Worm (Caenorhabditis elegans) whole organism, young adult: ENCODE data around the gene F40E10.5.

Experiments
- C17E4.6 ChIP-seq: fragments of 200-800 bp; sonication (Bioruptor generic); IDR thresholded peaks from 2 replicates; pipeline ENCODE4 v1.3.6; 2022; ENCODE audit warnings: missing genetic modification reagents, missing genetic modification characterization, missing compliant biosample characterization
- F22D6.2 ChIP-seq: sonication (generic microtip); optimal IDR thresholded peaks from 2 replicates; lab custom pipeline; 2016; ENCODE audit warnings: mild to moderate bottlenecking, missing genetic modification characterization, missing compliant biosample characterization
- F55B11.4 ChIP-seq: sonication (generic microtip); optimal IDR thresholded peaks from 2 replicates; lab custom pipeline; 2016; ENCODE audit warnings: missing compliant biosample characterization, missing genetic modification characterization, borderline replicate concordance; ENCODE audit not compliant: insufficient read depth
- T26A5.8 ChIP-seq: sonication (generic microtip); optimal IDR thresholded peaks from 2 replicates; lab custom pipeline; 2016; ENCODE audit warnings: missing genetic modification characterization, missing compliant biosample characterization
- Y53F4B.3 ChIP-seq: fragments of 200-800 bp; sonication (Bioruptor generic); IDR thresholded peaks from 2 replicates; pipeline ENCODE4 v1.3.6; 2022; ENCODE audit warnings: missing genetic modification reagents, missing genetic modification characterization, missing compliant biosample characterization
- Y53G8AR.9 ChIP-seq: fragments of 200-800 bp; sonication (Bioruptor generic); conservative IDR thresholded peaks from 2 replicates; pipeline ENCODE4 v1.3.6; 2022; ENCODE audit warnings: missing genetic modification reagents, missing genetic modification characterization, missing compliant biosample characterization
- Y67H2A.10 ChIP-seq: fragments of 200-800 bp; sonication (Bioruptor generic); conservative IDR thresholded peaks from 2 replicates; pipeline ENCODE4 v1.3.6; 2022; ENCODE audit warnings: missing genetic modification reagents, missing genetic modification characterization, missing compliant biosample characterization
- ZK185.1 ChIP-seq: sonication (generic microtip); optimal IDR thresholded peaks from 2 replicates; lab custom pipeline; 2016; ENCODE audit warnings: mild to moderate bottlenecking, missing genetic modification characterization, missing compliant biosample characterization; ENCODE audit not compliant: poor library complexity, severe bottlenecking
- akir-1 ChIP-seq: fragments of 200-800 bp; sonication (Bioruptor generic); optimal IDR thresholded peaks from 2 replicates; lab custom pipeline; 2018; ENCODE audit warnings: mild to moderate bottlenecking, missing genetic modification characterization, moderate library complexity, missing compliant biosample characterization
- ama-1 ChIP-seq, 3 experiments: fragments of 150-350 bp in 1 of 3; sonication (generic microtip) in 2 of 3; optimal IDR thresholded peaks; 2 replicates each; lab custom pipeline; 2014 to 2018; ENCODE audit warnings: missing biosample characterization in 2 of 3, missing genetic modification characterization in 2 of 3, missing genetic modification reagents in 2 of 3
- aptf-3 ChIP-seq: fragments of 200-800 bp; sonication (Bioruptor generic); IDR thresholded peaks from 2 replicates; pipeline ENCODE4 v1.3.6; 2022; ENCODE audit warnings: missing genetic modification characterization, missing compliant biosample characterization
- attf-6 ChIP-seq: fragments of 200-800 bp; sonication (Bioruptor generic); IDR thresholded peaks from 2 replicates; pipeline ENCODE4 v1.3.6; 2022; ENCODE audit warnings: missing genetic modification reagents, missing genetic modification characterization, missing compliant biosample characterization
- bed-1 ChIP-seq: fragments of 200-800 bp; sonication (Bioruptor generic); IDR thresholded peaks from 2 replicates; pipeline ENCODE4 v1.3.6; 2022; ENCODE audit warnings: missing genetic modification reagents, missing genetic modification characterization, missing compliant biosample characterization
- cebp-1 ChIP-seq, 2 experiments: fragments of 200-800 bp in 1 of 2; sonication (Bioruptor generic) in 1 of 2; sonication (generic microtip) in 1 of 2; IDR thresholded peaks in 1 of 2; optimal IDR thresholded peaks in 1 of 2; 2 replicates each; pipeline versions ENCODE4 v1.3.6 to Lab custom; 2017 to 2022; ENCODE audit warnings: missing compliant biosample characterization in 2 of 2, missing genetic modification characterization in 2 of 2, mild to moderate bottlenecking in 1 of 2, missing genetic modification reagents in 1 of 2, moderate library complexity in 1 of 2
- ceh-100 ChIP-seq: fragments of 200-800 bp; sonication (Bioruptor generic); IDR thresholded peaks from 2 replicates; pipeline ENCODE4 v1.3.6; 2022; ENCODE audit warnings: missing genetic modification reagents, missing genetic modification characterization, missing compliant biosample characterization
- ceh-27 ChIP-seq: fragments of 200-800 bp; sonication (Bioruptor generic); optimal IDR thresholded peaks from 2 replicates; lab custom pipeline; 2018; ENCODE audit warnings: mild to moderate bottlenecking, missing genetic modification characterization, moderate library complexity, missing compliant biosample characterization
- ceh-58 ChIP-seq: fragments of 200-800 bp; sonication (Bioruptor generic); IDR thresholded peaks from 2 replicates; pipeline ENCODE4 v1.3.6; 2022; ENCODE audit warnings: missing genetic modification characterization, missing compliant biosample characterization
- dox-1 ChIP-seq: fragments of 200-800 bp; sonication (Bioruptor generic); IDR thresholded peaks from 2 replicates; pipeline ENCODE4 v1.3.6; 2022; ENCODE audit warnings: missing genetic modification reagents, missing genetic modification characterization, missing compliant biosample characterization
- egl-18 ChIP-seq: fragments of 200-800 bp; sonication (Bioruptor generic); IDR thresholded peaks from 2 replicates; pipeline ENCODE4 v1.3.6; 2022; ENCODE audit warnings: missing genetic modification reagents, missing genetic modification characterization, missing compliant biosample characterization
- egl-44 ChIP-seq: fragments of 200-800 bp; sonication (Bioruptor generic); IDR thresholded peaks from 2 replicates; pipeline ENCODE4 v1.3.6; 2022; ENCODE audit warnings: missing genetic modification reagents, missing genetic modification characterization, missing compliant biosample characterization
- ets-4 ChIP-seq: fragments of 200-800 bp; sonication (Bioruptor generic); optimal IDR thresholded peaks from 2 replicates; lab custom pipeline; 2018; ENCODE audit warnings: mild to moderate bottlenecking, missing genetic modification characterization, missing compliant biosample characterization
- gei-17 ChIP-seq: fragments of 200-800 bp; sonication (Bioruptor generic); optimal IDR thresholded peaks from 2 replicates; lab custom pipeline; 2018; ENCODE audit warnings: mild to moderate bottlenecking, missing genetic modification characterization, missing compliant biosample characterization
- hmg-20 ChIP-seq: fragments of 200-800 bp; sonication (Bioruptor generic); IDR thresholded peaks from 2 replicates; pipeline ENCODE4 v1.3.6; 2022; ENCODE audit warnings: missing genetic modification reagents, missing genetic modification characterization, missing compliant biosample characterization
- lag-1 ChIP-seq: fragments of 200-800 bp; sonication (Bioruptor generic); IDR thresholded peaks from 2 replicates; pipeline ENCODE4 v1.3.6; 2022; ENCODE audit warnings: missing genetic modification reagents, missing genetic modification characterization, missing compliant biosample characterization
- let-607 ChIP-seq, 2 experiments: fragments of 200-800 bp in 1 of 2; sonication (Bioruptor generic) in 1 of 2; sonication (generic microtip) in 1 of 2; optimal IDR thresholded peaks; 2 replicates each; lab custom pipeline; 2016 to 2018; ENCODE audit warnings: mild to moderate bottlenecking in 2 of 2, missing compliant biosample characterization in 2 of 2, missing genetic modification characterization in 2 of 2, moderate library complexity in 2 of 2, missing genotype in 1 of 2
- lin-40 ChIP-seq: sonication (generic microtip); optimal IDR thresholded peaks from 2 replicates; lab custom pipeline; 2016; ENCODE audit warnings: missing genetic modification characterization, mild to moderate bottlenecking, missing compliant biosample characterization, missing genotype, missing genetic modification reagents
- lin-54 ChIP-seq: fragments of 200-800 bp; sonication (Bioruptor generic); optimal IDR thresholded peaks from 2 replicates; lab custom pipeline; 2018; ENCODE audit warnings: mild to moderate bottlenecking, missing genetic modification characterization, missing compliant biosample characterization
- lsl-1 ChIP-seq: fragments of 200-800 bp; sonication (Bioruptor generic); optimal IDR thresholded peaks from 2 replicates; lab custom pipeline; 2018; ENCODE audit warnings: mild to moderate bottlenecking, missing genetic modification characterization, moderate library complexity, missing compliant biosample characterization
- lsy-27 ChIP-seq: sonication (generic microtip); optimal IDR thresholded peaks from 2 replicates; lab custom pipeline; 2017; ENCODE audit warnings: missing genetic modification characterization, mild to moderate bottlenecking, missing compliant biosample characterization, antibody characterized with exemption, missing genotype, borderline replicate concordance; ENCODE audit not compliant: insufficient read depth
- mes-4 ChIP-seq: sonication (generic microtip); optimal IDR thresholded peaks from 2 replicates; lab custom pipeline; 2016; ENCODE audit warnings: missing genotype, missing genetic modification characterization, missing compliant biosample characterization
- nfyb-1 ChIP-seq: fragments of 200-800 bp; sonication (Bioruptor generic); IDR thresholded peaks from 2 replicates; pipeline ENCODE4 v1.3.6; 2022; ENCODE audit warnings: missing genetic modification reagents, missing genetic modification characterization, missing compliant biosample characterization
- nhr-120 ChIP-seq: fragments of 200-800 bp; sonication (Bioruptor generic); IDR thresholded peaks from 2 replicates; pipeline ENCODE4 v1.3.6; 2022; ENCODE audit warnings: missing genetic modification characterization, missing compliant biosample characterization
- nhr-27 ChIP-seq: fragments of 200-800 bp; sonication (Bioruptor generic); optimal IDR thresholded peaks from 2 replicates; lab custom pipeline; 2018; ENCODE audit warnings: mild to moderate bottlenecking, missing genetic modification characterization, moderate library complexity, missing compliant biosample characterization
- pha-4 ChIP-seq: fragments of 150-350 bp; sonication (generic microtip); optimal IDR thresholded peaks from 2 replicates; lab custom pipeline; 2014; ENCODE audit warnings: missing biosample characterization, missing genetic modification reagents, missing genetic modification characterization
- rec-8 ChIP-seq, 2 experiments: sonication (generic microtip); optimal IDR thresholded peaks; 2 replicates each; lab custom pipeline; 2016; ENCODE audit warnings: mild to moderate bottlenecking in 2 of 2, missing genetic modification characterization in 2 of 2, missing genetic modification reagents in 2 of 2, missing genotype in 2 of 2, missing biosample characterization in 1 of 2, missing compliant biosample characterization in 1 of 2, moderate library complexity in 1 of 2
- sdz-38 ChIP-seq: sonication (generic microtip); optimal IDR thresholded peaks from 2 replicates; lab custom pipeline; 2016; ENCODE audit warnings: missing genotype, missing genetic modification characterization, missing compliant biosample characterization
- sea-2 ChIP-seq: fragments of 200-800 bp; sonication (Bioruptor generic); IDR thresholded peaks from 2 replicates; pipeline ENCODE4 v1.3.6; 2022; ENCODE audit warnings: missing genetic modification characterization, missing compliant biosample characterization
- snpc-1.3 ChIP-seq: sonication (generic microtip); optimal IDR thresholded peaks from 2 replicates; lab custom pipeline; 2017; ENCODE audit warnings: missing genetic modification characterization, mild to moderate bottlenecking, missing compliant biosample characterization, antibody characterized with exemption, moderate library complexity, missing genotype, missing genetic modification reagents; ENCODE audit not compliant: insufficient read depth
- snpc-3.4 ChIP-seq: sonication (generic microtip); optimal IDR thresholded peaks from 2 replicates; lab custom pipeline; 2017; ENCODE audit warnings: missing genetic modification characterization, mild to moderate bottlenecking, missing compliant biosample characterization, antibody characterized with exemption, moderate library complexity, missing genotype, missing genetic modification reagents
- unc-130 ChIP-seq: sonication (generic microtip); optimal IDR thresholded peaks from 2 replicates; lab custom pipeline; 2016; ENCODE audit warnings: missing genetic modification reagents, missing genetic modification characterization, missing compliant biosample characterization
- xnd-1 ChIP-seq: sonication (generic microtip); optimal IDR thresholded peaks from 2 replicates; lab custom pipeline; 2016; ENCODE audit warnings: missing genotype, missing genetic modification reagents, missing genetic modification characterization, missing compliant biosample characterization
- ztf-18 ChIP-seq: sonication (generic microtip); optimal IDR thresholded peaks from 2 replicates; lab custom pipeline; 2016; ENCODE audit warnings: missing genotype, mild to moderate bottlenecking, missing genetic modification characterization, missing compliant biosample characterization
- ztf-25 ChIP-seq: fragments of 200-800 bp; sonication (Bioruptor generic); IDR thresholded peaks from 2 replicates; pipeline ENCODE4 v1.3.6; 2022; ENCODE audit warnings: missing genetic modification reagents, missing genetic modification characterization, missing compliant biosample characterization
- ztf-26 ChIP-seq: sonication (generic microtip); optimal IDR thresholded peaks from 2 replicates; lab custom pipeline; 2017; ENCODE audit warnings: missing genetic modification characterization, missing compliant biosample characterization
- ztf-28 ChIP-seq: fragments of 200-800 bp; sonication (Bioruptor generic); IDR thresholded peaks from 2 replicates; pipeline ENCODE4 v1.3.6; 2022; ENCODE audit warnings: missing genetic modification reagents, missing genetic modification characterization, missing compliant biosample characterization
- ztf-6 ChIP-seq: fragments of 200-800 bp; sonication (Bioruptor generic); IDR thresholded peaks from 2 replicates; pipeline ENCODE4 v1.3.6; 2022; ENCODE audit warnings: missing genetic modification reagents, missing genetic modification characterization, missing compliant biosample characterization

Gene F40E10.5

ce11 chrX:14708176-14708642 lies 6.6 kb downstream of the F40E10.5 start:
- peak; percentile 11 for TF ChIP-seq ets-4 (GFP tag; lab: Kevin White, UChicago)
- no peak for TF ChIP-seq snpc-1.3 (tag; lab: Kevin White, UChicago)
- TF ChIP-seq F55B11.4 (tag; lab: Kevin White, UChicago): no peak
- TF ChIP-seq unc-130 (GFP tag; lab: Kevin White, UChicago): no peak
- TF ChIP-seq gei-17: peak; percentile 82
- TF ChIP-seq cebp-1 (GFP tag; IDR thresholded peaks at IDR 0.05; lab: Robert Waterston, UW): peak; percentile 68
- peak; percentile 90 for TF ChIP-seq cebp-1 (tag; optimal IDR thresholded peaks at IDR 0.05; lab: Kevin White, UChicago)
- TF ChIP-seq lsl-1 (GFP tag; lab: Kevin White, UChicago): no peak
- no peak for TF ChIP-seq mes-4 (tag; lab: Kevin White, UChicago)
- TF ChIP-seq ztf-6 (GFP tag; lab: Robert Waterston, UW): no peak
- no peak for TF ChIP-seq akir-1 (GFP tag; lab: Kevin White, UChicago)
- peak; percentile 53 for TF ChIP-seq ZK185.1 (tag; lab: Kevin White, UChicago)
- no peak for TF ChIP-seq ceh-58 (GFP tag; lab: Robert Waterston, UW)
- TF ChIP-seq pha-4 (tag; lab: Kevin White, UChicago): no peak
- TF ChIP-seq lsy-27 (tag; lab: Kevin White, UChicago): no peak
- TF ChIP-seq snpc-3.4 (tag; lab: Kevin White, UChicago): no peak
- peak; percentile 95 for TF ChIP-seq lin-40 (tag; lab: Kevin White, UChicago)
- TF ChIP-seq F22D6.2: peak; percentile 44
- peak; percentile 3 for TF ChIP-seq nhr-27 (tag; lab: Kevin White, UChicago)
- no peak for TF ChIP-seq sea-2
- peak; percentile 65; the same call in 1 of the 2 replicates for TF ChIP-seq egl-18 (GFP tag; lab: Robert Waterston, UW)
- TF ChIP-seq attf-6: no peak
- TF ChIP-seq Y53F4B.3 (GFP tag; lab: Robert Waterston, UW): no peak
- TF ChIP-seq nhr-120 (GFP tag; lab: Robert Waterston, UW): no peak
- TF ChIP-seq rec-8 (tag; optimal IDR thresholded peaks at IDR 0.05; lab: Kevin White, UChicago): no peak
- peak; percentile 62 for TF ChIP-seq ztf-18 (tag; lab: Kevin White, UChicago)
- no peak for TF ChIP-seq ama-1 (optimal IDR thresholded peaks at IDR 0.05; lab: Kevin White, UChicago)
- no peak for TF ChIP-seq ama-1 (GFP tag; optimal IDR thresholded peaks at IDR 0.05; lab: Kevin White, UChicago)
- no peak for TF ChIP-seq hmg-20
- TF ChIP-seq dox-1 (GFP tag; lab: Robert Waterston, UW): peak; percentile 93
- peak; percentile 55 for TF ChIP-seq lin-54
- TF ChIP-seq xnd-1 (tag; lab: Kevin White, UChicago): no peak
- no peak for TF ChIP-seq sdz-38 (tag; lab: Kevin White, UChicago)
- no peak for TF ChIP-seq ztf-28 (GFP tag; lab: Robert Waterston, UW)
- peak; percentile 91 for TF ChIP-seq nfyb-1 (GFP tag; lab: Robert Waterston, UW)
- no peak for TF ChIP-seq lag-1
- peak; percentile 52; the same call in 1 of the 2 replicates for TF ChIP-seq ceh-100
- TF ChIP-seq C17E4.6 (GFP tag; lab: Robert Waterston, UW): no peak
- peak; percentile 92 for TF ChIP-seq ceh-27 (GFP tag; lab: Kevin White, UChicago)
- no peak for TF ChIP-seq ztf-25 (GFP tag; lab: Robert Waterston, UW)
- peak; percentile 33 to 71 for TF ChIP-seq let-607 (tag; optimal IDR thresholded peaks at IDR 0.05; lab: Kevin White, UChicago)
- no peak for TF ChIP-seq T26A5.8 (tag; lab: Kevin White, UChicago)
- TF ChIP-seq Y67H2A.10 (GFP tag; lab: Robert Waterston, UW): no peak
- peak; percentile 92 for TF ChIP-seq ztf-26 (tag; lab: Kevin White, UChicago)
- TF ChIP-seq egl-44 (GFP tag; lab: Robert Waterston, UW): peak; percentile 62; the same call in 1 of the 2 replicates
- no peak for TF ChIP-seq bed-1 (GFP tag; lab: Robert Waterston, UW)
- TF ChIP-seq aptf-3 (GFP tag; lab: Robert Waterston, UW): 0 out of 2 replicates have a peak, but pooled peaks have one; percentile 40
- 0 out of 2 replicates have a peak, but pooled peaks have one; percentile 75 for TF ChIP-seq Y53G8AR.9
